Worm (Caenorhabditis elegans) whole organism, L3 larva: ENCODE data around the gene fbxa-120.

Source experiments
- ZK546.5 ChIP-seq: sonication (generic microtip); optimal IDR thresholded peaks from 2 replicates; lab custom pipeline; 2017; ENCODE audit warnings: missing biosample characterization, missing genetic modification characterization
- aly-2 ChIP-seq: fragments of 150-350 bp; optimal IDR thresholded peaks from 2 replicates; lab custom pipeline; 2014; ENCODE audit warnings: missing biosample characterization, missing genetic modification characterization
- ama-1 ChIP-seq: fragments of 150-350 bp; optimal IDR thresholded peaks from 2 replicates; lab custom pipeline; 2018
- ceh-16 ChIP-seq: sonication (generic microtip); optimal IDR thresholded peaks from 2 replicates; lab custom pipeline; 2017; ENCODE audit warnings: missing biosample characterization, missing genetic modification characterization
- ceh-82 ChIP-seq: fragments of 150-350 bp; optimal IDR thresholded peaks from 2 replicates; lab custom pipeline; 2014; ENCODE audit warnings: missing biosample characterization, missing genetic modification characterization
- ceh-9 ChIP-seq: sonication (generic microtip); optimal IDR thresholded peaks from 2 replicates; lab custom pipeline; 2018; ENCODE audit warnings: missing biosample characterization, missing genetic modification characterization
- egl-27 ChIP-seq: sonication (generic microtip); optimal IDR thresholded peaks from 4 replicates; lab custom pipeline; 2017; ENCODE audit warnings: missing biosample characterization, missing genetic modification reagents, missing genetic modification characterization
- elt-1 ChIP-seq: fragments of 150-350 bp; optimal IDR thresholded peaks from 2 replicates; lab custom pipeline; 2014; ENCODE audit warnings: missing biosample characterization, missing genetic modification characterization
- elt-2 ChIP-seq: sonication (generic microtip); optimal IDR thresholded peaks from 2 replicates; lab custom pipeline; 2016; ENCODE audit warnings: missing genetic modification reagents, mild to moderate bottlenecking, missing genetic modification characterization, missing compliant biosample characterization
- fkh-10 ChIP-seq: sonication (generic microtip); optimal IDR thresholded peaks from 2 replicates; lab custom pipeline; 2017; ENCODE audit warnings: missing biosample characterization, missing genetic modification reagents, missing genetic modification characterization
- fkh-2 ChIP-seq: fragments of 150-350 bp; optimal IDR thresholded peaks from 2 replicates; lab custom pipeline; 2014; ENCODE audit warnings: missing biosample characterization, missing genetic modification reagents, missing genetic modification characterization
- fos-1 ChIP-seq: fragments of 150-350 bp; optimal IDR thresholded peaks from 2 replicates; lab custom pipeline; 2014; ENCODE audit warnings: missing biosample characterization, missing genetic modification characterization
- jun-1 ChIP-seq: fragments of 150-350 bp; optimal IDR thresholded peaks from 2 replicates; lab custom pipeline; 2014; ENCODE audit warnings: missing biosample characterization, missing genetic modification reagents, missing genetic modification characterization
- lin-39 ChIP-seq: fragments of 150-350 bp; optimal IDR thresholded peaks from 2 replicates; lab custom pipeline; 2018; ENCODE audit warnings: missing biosample characterization, missing genetic modification reagents, missing genetic modification characterization
- lsy-12 ChIP-seq: sonication (generic microtip); optimal IDR thresholded peaks from 2 replicates; lab custom pipeline; 2016; ENCODE audit warnings: mild to moderate bottlenecking, missing genetic modification characterization, missing compliant biosample characterization
- mml-1 ChIP-seq: fragments of 150-350 bp; sonication (generic microtip); optimal IDR thresholded peaks from 3 replicates; lab custom pipeline; 2014; ENCODE audit warnings: missing biosample characterization, missing genetic modification characterization
- nfya-1 ChIP-seq: sonication (generic microtip); optimal IDR thresholded peaks from 2 replicates; lab custom pipeline; 2017; ENCODE audit warnings: missing genetic modification characterization, mild to moderate bottlenecking, missing compliant biosample characterization, antibody characterized with exemption, moderate library complexity; ENCODE audit not compliant: insufficient read depth
- nhr-11 ChIP-seq: fragments of 150-350 bp; optimal IDR thresholded peaks from 2 replicates; lab custom pipeline; 2014; ENCODE audit warnings: missing biosample characterization, missing genetic modification characterization
- nhr-12 ChIP-seq: fragments of 150-350 bp; optimal IDR thresholded peaks from 2 replicates; lab custom pipeline; 2014; ENCODE audit warnings: missing biosample characterization, missing genetic modification characterization
- nhr-237 ChIP-seq: fragments of 150-350 bp; optimal IDR thresholded peaks from 2 replicates; lab custom pipeline; 2014; ENCODE audit warnings: missing biosample characterization, missing genetic modification characterization
- nhr-43 ChIP-seq: sonication (generic microtip); optimal IDR thresholded peaks from 2 replicates; lab custom pipeline; 2016; ENCODE audit warnings: mild to moderate bottlenecking, missing genetic modification characterization, missing compliant biosample characterization; ENCODE audit not compliant: poor library complexity, severe bottlenecking
- nhr-67 ChIP-seq: fragments of 150-350 bp; optimal IDR thresholded peaks from 2 replicates; lab custom pipeline; 2014; ENCODE audit warnings: missing biosample characterization, missing genetic modification characterization
- nhr-76 ChIP-seq: fragments of 150-350 bp; sonication (generic microtip); optimal IDR thresholded peaks from 5 replicates; lab custom pipeline; 2014; ENCODE audit warnings: missing biosample characterization, missing genetic modification characterization
- nhr-77 ChIP-seq: fragments of 150-350 bp; optimal IDR thresholded peaks from 2 replicates; lab custom pipeline; 2014; ENCODE audit warnings: missing biosample characterization, missing genetic modification characterization
- pha-4 ChIP-seq: fragments of 150-350 bp; optimal IDR thresholded peaks from 2 replicates; lab custom pipeline; 2014; ENCODE audit warnings: missing biosample characterization, missing genetic modification reagents, missing genetic modification characterization
- pqm-1 ChIP-seq: fragments of 150-350 bp; optimal IDR thresholded peaks from 2 replicates; lab custom pipeline; 2017; ENCODE audit warnings: missing biosample characterization, missing genetic modification characterization, inconsistent platforms
- sea-2 ChIP-seq: fragments of 150-350 bp; sonication (generic microtip); optimal IDR thresholded peaks from 4 replicates; lab custom pipeline; 2014; ENCODE audit warnings: missing biosample characterization, missing genetic modification reagents, missing genetic modification characterization
- skn-1 ChIP-seq: fragments of 150-350 bp; optimal IDR thresholded peaks from 2 replicates; lab custom pipeline; 2014; ENCODE audit warnings: missing biosample characterization, missing genetic modification characterization
- snpc-4 ChIP-seq: fragments of 150-350 bp; optimal IDR thresholded peaks from 2 replicates; lab custom pipeline; 2014; ENCODE audit warnings: missing biosample characterization, missing genetic modification characterization
- tbx-2 ChIP-seq: sonication (generic microtip); optimal IDR thresholded peaks from 2 replicates; lab custom pipeline; 2016; ENCODE audit warnings: mild to moderate bottlenecking, missing genetic modification characterization, missing compliant biosample characterization
- unc-39 ChIP-seq: sonication (generic microtip); optimal IDR thresholded peaks from 4 replicates; lab custom pipeline; 2017; ENCODE audit warnings: missing biosample characterization, missing genetic modification characterization
- zag-1 ChIP-seq: fragments of 150-350 bp; optimal IDR thresholded peaks from 2 replicates; lab custom pipeline; 2014; ENCODE audit warnings: missing biosample characterization, missing genetic modification characterization
- ztf-4 ChIP-seq: fragments of 150-350 bp; optimal IDR thresholded peaks from 2 replicates; lab custom pipeline; 2014; ENCODE audit warnings: missing biosample characterization, missing genetic modification characterization

Gene fbxa-120

ce11 chrX:17336354-17336753 is 33.8 kb downstream of the fbxa-120 start, which contains the start of gene C53C11.2:
C53C11.2 (plus strand) TSS chrX:17336637.
- TF ChIP-seq lsy-12 (tag; lab: Kevin White, UChicago) (no peak), unc-39 (tag; lab: Kevin White, UChicago) (no peak), mml-1 (tag; lab: Kevin White, UChicago) (no peak), pha-4 (tag; lab: Kevin White, UChicago) (peak; percentile 25), elt-2 (peak; percentile 68), nhr-12 (tag; lab: Kevin White, UChicago) (no peak), ztf-4 (tag; lab: Kevin White, UChicago) (no peak), nhr-11 (tag; lab: Kevin White, UChicago) (no peak), lin-39 (tag; lab: Kevin White, UChicago) (no peak), jun-1 (tag; lab: Kevin White, UChicago) (no peak), nhr-77 (no peak), zag-1 (tag; lab: Kevin White, UChicago) (no peak), pqm-1 (peak; percentile 62), ama-1 (lab: Kevin White, UChicago) (no peak), skn-1 (no peak), ceh-9 (tag; lab: Kevin White, UChicago) (no peak)

ce11 chrX:17338944-17339343 is 36.4 kb downstream of the fbxa-120 start:
- TF ChIP-seq sea-2 (GFP tag; lab: Kevin White, UChicago), result no peak
- no peak for TF ChIP-seq elt-1 (tag; lab: Kevin White, UChicago)
- no peak for TF ChIP-seq nhr-77

- no peak for TF ChIP-seq nhr-11 (tag; lab: Kevin White, UChicago)
- TF ChIP-seq nhr-67, result no peak
- TF ChIP-seq mml-1 (tag; lab: Kevin White, UChicago), result no peak
- no peak for TF ChIP-seq fkh-10 (GFP tag; lab: Kevin White, UChicago)
- TF ChIP-seq snpc-4, result no peak
- TF ChIP-seq ama-1 (lab: Kevin White, UChicago), result no peak
- no peak for TF ChIP-seq elt-1 (tag; lab: Kevin White, UChicago)
- TF ChIP-seq nfya-1 (tag; lab: Kevin White, UChicago), result no peak
- no peak for TF ChIP-seq sea-2 (GFP tag; lab: Kevin White, UChicago)
- no peak for TF ChIP-seq fos-1 (tag; lab: Kevin White, UChicago)
- no peak for TF ChIP-seq elt-2
- no peak for TF ChIP-seq jun-1 (tag; lab: Kevin White, UChicago)
Observed at ce11 chrX:17340484-17340883, 38.0 kb downstream of the fbxa-120 start, which contains the start of gene C53C11.1. C53C11.1 (plus strand) TSS chrX:17340784.

- TF ChIP-seq nhr-67 (no peak), ceh-82 (tag; lab: Kevin White, UChicago) (no peak), elt-2 (no peak), lin-39 (tag; lab: Kevin White, UChicago) (no peak), fos-1 (tag; lab: Kevin White, UChicago) (no peak), nhr-77 (no peak), nhr-76 (tag; lab: Kevin White, UChicago) (no peak), lsy-12 (tag; lab: Kevin White, UChicago) (no peak), ceh-16 (tag; lab: Kevin White, UChicago) (no peak), nhr-237 (tag; lab: Kevin White, UChicago) (no peak), tbx-2 (tag; lab: Kevin White, UChicago) (no peak), snpc-4 (no peak), fkh-2 (tag; lab: Kevin White, UChicago) (no peak), mml-1 (tag; lab: Kevin White, UChicago) (no peak), pha-4 (tag; lab: Kevin White, UChicago) (no peak), aly-2 (tag; lab: Kevin White, UChicago) (no peak), elt-1 (tag; lab: Kevin White, UChicago) (no peak), egl-27 (tag; lab: Kevin White, UChicago) (no peak)
Observed at ce11 chrX:17349411-17349810, 46.9 kb downstream of the fbxa-120 start.

ce11 chrX:17352098-17352497 is 49.6 kb downstream of the fbxa-120 start:
- TF ChIP-seq zag-1 (tag; lab: Kevin White, UChicago) (no peak), fkh-10 (GFP tag; lab: Kevin White, UChicago) (peak; percentile 87), nhr-43 (tag; lab: Kevin White, UChicago) (no peak), ZK546.5 (tag; lab: Kevin White, UChicago) (no peak)
